Worm (Caenorhabditis elegans) whole organism, late embryonic: Measurements from ENCODE around the gene srj-42.

Experiments used
- C08G9.2 ChIP-seq: sonication (generic microtip); optimal IDR thresholded peaks from 2 replicates; lab custom pipeline; 2016; ENCODE audit warnings: mild to moderate bottlenecking, missing genetic modification characterization, moderate library complexity, missing compliant biosample characterization
- unc-55 ChIP-seq: sonication (generic microtip); optimal IDR thresholded peaks from 2 replicates; lab custom pipeline; 2017; ENCODE audit warnings: missing biosample characterization, missing genetic modification reagents, missing genetic modification characterization

ce11 chrIV:15245655-15246054, 6.4 kb downstream of the srj-42 start, which contains the start of gene Y73F8A.36:
- no peak for TF ChIP-seq C08G9.2 (tag; lab: Kevin White, UChicago)
- no peak for TF ChIP-seq unc-55 (GFP tag; lab: Kevin White, UChicago)
